Fruit fly (Drosophila melanogaster) whole organism, prepupa: Measurements from ENCODE around the gene Osi11.

Source experiments
- Blimp-1 ChIP-seq: fragments of 200-800 bp; sonication (Bioruptor generic); optimal IDR thresholded peaks from 3 replicates; lab custom pipeline; 2017; ENCODE audit warnings: missing biosample characterization, missing genetic modification characterization, mild to moderate bottlenecking, moderate library complexity, missing genetic modification reagents
- CG11902 ChIP-seq: fragments of 200-800 bp; sonication (Bioruptor generic); optimal IDR thresholded peaks from 3 replicates; lab custom pipeline; 2016; ENCODE audit warnings: missing biosample characterization, missing genetic modification characterization
- OdsH ChIP-seq: fragments of 200-800 bp; sonication (Bioruptor generic); optimal IDR thresholded peaks from 3 replicates; lab custom pipeline; 2016; ENCODE audit warnings: missing biosample characterization, missing genetic modification characterization
- vri ChIP-seq: fragments of 200-800 bp; sonication (Bioruptor generic); optimal IDR thresholded peaks from 3 replicates; lab custom pipeline; 2016; ENCODE audit warnings: missing biosample characterization, mild to moderate bottlenecking, missing genetic modification characterization

dm6 chr3R:6285100-6285499 is 16.5 kb upstream of the Osi11 start, which contains the start of gene CG15597:
- TF ChIP-seq CG11902 (GFP tag; lab: Kevin White, UChicago), result no peak
- TF ChIP-seq vri (GFP tag; lab: Kevin White, UChicago), result no peak
- no peak for TF ChIP-seq OdsH (GFP tag; lab: Kevin White, UChicago)
- TF ChIP-seq Blimp-1 (GFP tag; lab: Kevin White, UChicago), result no peak
